Worm (Caenorhabditis elegans) whole organism, early embryonic: ENCODE data around the gene frpr-17.

Source experiments
- ets-7 ChIP-seq: sonication (generic microtip); optimal IDR thresholded peaks from 2 replicates; lab custom pipeline; 2016; ENCODE audit warnings: missing genotype, missing genetic modification characterization, missing compliant biosample characterization
- flt-1 ChIP-seq: fragments of 200-800 bp; sonication (Bioruptor generic); IDR thresholded peaks from 2 replicates; pipeline ENCODE4 v1.3.6; 2022; ENCODE audit warnings: missing genetic modification characterization, missing compliant biosample characterization
- hnd-1 ChIP-seq: sonication (generic microtip); optimal IDR thresholded peaks from 2 replicates; lab custom pipeline; 2016; ENCODE audit warnings: missing genetic modification characterization, missing compliant biosample characterization

- no peak for TF ChIP-seq hnd-1 (tag; lab: Kevin White, UChicago)
- TF ChIP-seq flt-1 = no peak
- no peak for TF ChIP-seq ets-7 (tag; lab: Kevin White, UChicago)
Measured at ce11 chrX:14405817-14406216, at the start of gene frpr-17.
